Worm (Caenorhabditis elegans): ENCODE data around the gene daf-12.

The daf-12 gene

DNA sequence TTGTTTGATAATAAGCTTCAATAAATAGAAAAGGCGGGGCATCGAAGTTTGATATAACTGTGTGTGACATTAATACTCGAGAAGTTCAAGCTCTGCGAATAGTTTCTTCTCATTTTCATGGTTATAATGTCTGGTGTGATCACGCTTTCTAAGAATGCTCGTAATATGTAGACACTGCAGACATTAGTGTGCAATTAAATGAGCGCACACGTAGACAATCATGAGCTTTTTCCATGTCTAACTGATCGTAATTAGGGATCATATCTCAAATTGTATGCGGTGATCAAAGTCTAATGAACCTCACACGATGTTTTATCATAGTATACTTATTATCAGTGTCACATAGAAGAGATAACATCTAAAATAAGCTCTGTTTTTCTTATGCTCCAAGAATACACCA lies 14.4 kb downstream of the daf-12 start:
- TF ChIP-seq ceh-82 (tag; optimal IDR thresholded peaks at IDR 0.05) (no peak), ZK546.5 (tag; optimal IDR thresholded peaks at IDR 0.05) (no peak), aly-2 (tag; optimal IDR thresholded peaks at IDR 0.05) (no peak), F13H6.1 (tag; optimal IDR thresholded peaks at IDR 0.05) (no peak), lin-13 (GFP tag; optimal IDR thresholded peaks at IDR 0.05) (no peak), unc-55 (GFP tag; optimal IDR thresholded peaks at IDR 0.05) (no peak), dmd-4 (tag; optimal IDR thresholded peaks at IDR 0.05) (no peak), sma-9 (GFP tag; optimal IDR thresholded peaks at IDR 0.05) (no peak), sma-9 (tag; optimal IDR thresholded peaks at IDR 0.05) (no peak), ztf-4 (tag; optimal IDR thresholded peaks at IDR 0.05) (no peak)

DNA sequence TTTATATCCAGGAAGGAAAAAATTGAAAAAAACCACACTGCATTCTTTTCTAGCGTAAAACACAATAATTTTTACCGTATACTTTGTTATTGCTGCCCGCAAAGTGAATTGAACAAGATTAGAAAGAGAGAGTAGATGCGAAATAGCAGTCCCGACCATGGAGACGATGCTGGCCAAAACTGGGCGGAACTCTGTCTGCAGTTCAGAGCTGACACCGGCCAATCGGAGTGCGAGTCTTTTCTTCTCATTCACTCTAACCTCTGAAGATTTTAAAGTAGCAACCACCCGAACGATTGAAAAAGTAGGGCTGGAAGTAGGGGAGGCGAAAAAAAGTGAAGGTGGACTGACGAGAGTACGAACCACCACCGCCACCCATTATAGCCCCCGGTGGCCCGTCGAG lies 20.9 kb downstream of the daf-12 start:
- TF ChIP-seq ama-1 (optimal IDR thresholded peaks at IDR 0.05): no peak
- TF ChIP-seq mbf-1 (tag; optimal IDR thresholded peaks at IDR 0.05): no peak
- TF ChIP-seq Y55F3AM.14 (GFP tag; optimal IDR thresholded peaks at IDR 0.05): no peak
- no peak for TF ChIP-seq nhr-23 (tag; optimal IDR thresholded peaks at IDR 0.05)
- no peak for TF ChIP-seq crh-2 (tag; optimal IDR thresholded peaks at IDR 0.05)
- TF ChIP-seq lin-13 (GFP tag; optimal IDR thresholded peaks at IDR 0.05): no peak
- TF ChIP-seq mab-5 (tag; optimal IDR thresholded peaks at IDR 0.05): no peak
- TF ChIP-seq lsy-2 (tag; optimal IDR thresholded peaks at IDR 0.05): peak in 1 of 2 experiments; percentile 30
- no peak for TF ChIP-seq gmeb-1 (tag; optimal IDR thresholded peaks at IDR 0.05)
- no peak for TF ChIP-seq C34F6.9 (tag; optimal IDR thresholded peaks at IDR 0.05)
- TF ChIP-seq unc-39 (tag; optimal IDR thresholded peaks at IDR 0.05): no peak
- TF ChIP-seq sma-3 (GFP tag; optimal IDR thresholded peaks at IDR 0.05): no peak
- TF ChIP-seq blmp-1 (tag; optimal IDR thresholded peaks at IDR 0.05; ENCODE audit: insufficient read depth): peak; percentile 52
- TF ChIP-seq lin-11 (tag; optimal IDR thresholded peaks at IDR 0.05): peak; percentile 24
- TF ChIP-seq ztf-1 (GFP tag; conservative IDR thresholded peaks at IDR 0.05): no peak
- no peak for TF ChIP-seq fos-1 (tag; optimal IDR thresholded peaks at IDR 0.05)

DNA sequence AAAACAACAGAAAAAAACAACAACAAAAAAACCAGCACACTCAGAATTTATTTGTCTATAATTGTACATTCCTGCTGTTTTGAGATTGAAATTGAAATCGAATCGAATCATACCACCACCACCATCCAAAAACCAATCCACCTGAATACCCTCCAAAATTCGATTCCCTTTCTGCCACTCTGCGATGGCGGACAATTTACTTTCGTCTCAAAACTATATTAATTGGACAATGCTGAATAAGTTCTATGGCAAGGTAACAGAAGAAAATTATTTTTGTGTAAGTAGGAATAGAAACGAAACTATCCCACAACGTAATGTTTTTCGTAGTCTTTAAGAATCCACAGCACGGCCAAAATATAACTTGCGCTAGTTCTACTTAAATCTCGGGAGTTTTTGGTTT lies 23.8 kb downstream of the daf-12 start:
- no peak for TF ChIP-seq mab-5 (tag; optimal IDR thresholded peaks at IDR 0.05)
- no peak for TF ChIP-seq blmp-1 (tag; optimal IDR thresholded peaks at IDR 0.05; ENCODE audit: insufficient read depth)
- no peak for TF ChIP-seq sma-9 (GFP tag; optimal IDR thresholded peaks at IDR 0.05)
- no peak for TF ChIP-seq sma-9 (tag; optimal IDR thresholded peaks at IDR 0.05)
- TF ChIP-seq sem-4 (tag; optimal IDR thresholded peaks at IDR 0.05): no peak
- TF ChIP-seq F13H6.1 (tag; optimal IDR thresholded peaks at IDR 0.05): no peak
- TF ChIP-seq Y55F3AM.14 (GFP tag; optimal IDR thresholded peaks at IDR 0.05): no peak
- no peak for TF ChIP-seq ztf-4 (tag; optimal IDR thresholded peaks at IDR 0.05)
- no peak for TF ChIP-seq lin-11 (tag; optimal IDR thresholded peaks at IDR 0.05)

DNA sequence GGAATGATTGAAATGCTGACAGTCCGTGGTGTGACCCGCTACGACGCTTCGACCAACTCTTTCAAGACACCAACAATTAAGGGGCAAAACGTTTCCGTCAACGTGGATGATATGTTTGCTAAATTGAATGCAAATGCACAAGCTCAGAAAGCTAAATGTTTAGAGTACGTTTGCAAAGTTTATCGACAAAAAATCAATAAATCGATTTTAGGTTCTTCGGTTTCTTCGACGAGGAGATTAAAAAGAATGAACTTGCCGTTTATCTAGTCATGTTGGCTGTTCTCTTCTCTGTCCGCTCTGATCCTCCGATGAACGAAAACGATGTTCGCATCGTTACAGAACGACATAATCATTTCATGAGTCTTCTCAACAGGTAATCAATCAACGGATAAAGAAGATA lies 29.1 kb downstream of the daf-12 start:
- TF ChIP-seq ztf-11 (tag; optimal IDR thresholded peaks at IDR 0.05): no peak
- no peak for TF ChIP-seq lin-11 (tag; optimal IDR thresholded peaks at IDR 0.05)
- no peak for TF ChIP-seq nhr-25 (tag; optimal IDR thresholded peaks at IDR 0.05)
- TF ChIP-seq gmeb-1 (tag; optimal IDR thresholded peaks at IDR 0.05): no peak
- TF ChIP-seq C34F6.9 (tag; optimal IDR thresholded peaks at IDR 0.05): no peak

DNA sequence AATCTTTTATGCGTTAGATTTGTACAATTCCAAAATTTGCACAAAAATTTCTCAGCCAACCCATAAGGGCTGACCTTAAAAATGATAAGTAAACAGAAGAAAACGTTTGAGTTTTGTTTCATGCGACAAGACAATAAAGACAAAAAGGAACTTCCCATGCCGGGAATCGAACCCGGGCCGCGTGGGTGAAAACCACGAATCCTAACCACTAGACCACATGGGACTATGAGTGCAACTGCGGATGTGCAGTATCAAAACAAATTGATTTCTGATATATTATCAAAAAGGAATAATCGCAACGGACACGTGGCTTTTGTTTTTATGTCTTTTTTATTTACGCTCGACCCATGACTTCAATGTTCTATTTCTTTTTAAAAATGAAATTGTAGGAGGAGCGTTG lies 31.2 kb downstream of the daf-12 start:
- no peak for TF ChIP-seq sma-3 (GFP tag; optimal IDR thresholded peaks at IDR 0.05)
- TF ChIP-seq fos-1 (tag; optimal IDR thresholded peaks at IDR 0.05): peak; percentile 6
- no peak for TF ChIP-seq peb-1 (tag; optimal IDR thresholded peaks at IDR 0.05)
- TF ChIP-seq snpc-4 (tag; optimal IDR thresholded peaks at IDR 0.05): no peak

DNA sequence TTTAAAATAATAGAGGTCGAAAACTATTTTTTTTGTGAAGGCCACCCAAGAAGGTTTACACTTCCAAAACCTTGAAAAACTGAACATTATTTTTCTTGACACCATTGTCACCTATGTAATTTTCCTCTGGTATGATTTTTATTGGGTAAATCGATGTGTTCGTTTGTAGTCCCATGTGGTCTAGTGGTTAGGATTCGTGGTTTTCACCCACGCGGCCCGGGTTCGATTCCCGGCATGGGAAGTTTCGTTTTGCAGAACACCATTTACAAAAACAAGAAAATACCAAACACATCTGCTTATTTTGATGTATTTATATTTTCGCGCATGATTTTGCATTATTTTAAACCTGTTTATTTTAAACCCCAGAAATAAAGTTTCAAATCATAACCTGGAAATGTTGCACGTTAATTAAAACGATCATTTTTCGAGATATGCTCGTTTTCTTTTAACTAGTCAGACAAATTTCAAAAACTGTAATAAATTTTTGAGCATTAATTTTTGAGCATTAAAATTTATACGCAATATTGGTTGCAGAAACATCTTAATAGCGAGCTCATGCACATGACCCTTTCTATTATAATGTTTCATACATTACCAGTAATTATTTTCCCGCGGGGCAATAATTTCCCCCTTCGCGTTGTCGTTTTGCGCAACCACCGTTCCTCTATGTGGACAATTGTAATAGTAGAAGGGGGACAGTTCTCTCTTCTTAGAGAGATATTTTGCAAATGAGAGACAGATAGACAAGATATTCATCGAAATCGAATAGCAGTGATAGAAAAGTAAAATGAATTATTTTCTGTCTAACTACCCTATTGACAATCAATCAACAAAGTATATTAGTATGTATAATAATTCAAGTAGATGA lies 31.9 kb downstream of the daf-12 start:
- no peak for TF ChIP-seq peb-1 (tag; optimal IDR thresholded peaks at IDR 0.05)
- peak; percentile 78 for TF ChIP-seq nhr-21 (tag; optimal IDR thresholded peaks at IDR 0.05)
- no peak for TF ChIP-seq ztf-11 (tag; optimal IDR thresholded peaks at IDR 0.05)
- no peak for TF ChIP-seq ZK546.5 (tag; optimal IDR thresholded peaks at IDR 0.05)
- no peak for TF ChIP-seq nhr-12 (tag; optimal IDR thresholded peaks at IDR 0.05)
- TF ChIP-seq elt-3 (tag; optimal IDR thresholded peaks at IDR 0.05): no peak
- TF ChIP-seq nhr-23 (tag; optimal IDR thresholded peaks at IDR 0.05): no peak
- TF ChIP-seq C34F6.9 (tag; optimal IDR thresholded peaks at IDR 0.05): no peak
- peak; percentile 32 for TF ChIP-seq nhr-25 (tag; optimal IDR thresholded peaks at IDR 0.05)
- TF ChIP-seq gmeb-1 (tag; optimal IDR thresholded peaks at IDR 0.05): peak; percentile 58
- no peak for TF ChIP-seq unc-62 (GFP tag; optimal IDR thresholded peaks at IDR 0.05)
- TF ChIP-seq nhr-10 (tag; optimal IDR thresholded peaks at IDR 0.05): no peak
- no peak for TF ChIP-seq F13H6.1 (tag; optimal IDR thresholded peaks at IDR 0.05)
- no peak for TF ChIP-seq egl-27 (tag; optimal IDR thresholded peaks at IDR 0.05)
- no peak for TF ChIP-seq sem-4 (tag; optimal IDR thresholded peaks at IDR 0.05)
- TF ChIP-seq ztf-1 (GFP tag; conservative IDR thresholded peaks at IDR 0.05): no peak
- TF ChIP-seq crh-2 (tag; optimal IDR thresholded peaks at IDR 0.05): no peak
- peak; percentile 13 for TF ChIP-seq dmd-4 (tag; optimal IDR thresholded peaks at IDR 0.05)
- no peak for TF ChIP-seq mdl-1 (tag; optimal IDR thresholded peaks at IDR 0.05)
- TF ChIP-seq skn-1 (tag; optimal IDR thresholded peaks at IDR 0.05): no peak
- no peak for TF ChIP-seq fos-1 (tag; optimal IDR thresholded peaks at IDR 0.05)
- no peak for TF ChIP-seq unc-55 (GFP tag; optimal IDR thresholded peaks at IDR 0.05)
- TF ChIP-seq lin-13 (GFP tag; optimal IDR thresholded peaks at IDR 0.05): peak; percentile 10
- no peak for TF ChIP-seq nhr-11 (tag; optimal IDR thresholded peaks at IDR 0.05)
- TF ChIP-seq mab-5 (tag; optimal IDR thresholded peaks at IDR 0.05): no peak
- TF ChIP-seq ama-1 (optimal IDR thresholded peaks at IDR 0.05): no peak
- no peak for TF ChIP-seq ztf-4 (tag; optimal IDR thresholded peaks at IDR 0.05)
